Worm (Caenorhabditis elegans) whole organism, young adult: ENCODE results near the gene lrch-1.

Experiments used
- B0336.3 ChIP-seq: fragments of 200-800 bp; sonication (Bioruptor generic); IDR thresholded peaks from 2 replicates; pipeline ENCODE4 v1.3.6; 2022; ENCODE audit warnings: missing genetic modification characterization, missing compliant biosample characterization
- C17E4.6 ChIP-seq: fragments of 200-800 bp; sonication (Bioruptor generic); IDR thresholded peaks from 2 replicates; pipeline ENCODE4 v1.3.6; 2022; ENCODE audit warnings: missing genetic modification reagents, missing genetic modification characterization, missing compliant biosample characterization
- F22D6.2 ChIP-seq: sonication (generic microtip); optimal IDR thresholded peaks from 2 replicates; lab custom pipeline; 2016; ENCODE audit warnings: mild to moderate bottlenecking, missing genetic modification characterization, missing compliant biosample characterization
- F33H1.4 ChIP-seq: fragments of 200-800 bp; sonication (Bioruptor generic); IDR thresholded peaks from 2 replicates; pipeline ENCODE4 v1.3.6; 2022; ENCODE audit warnings: missing genetic modification reagents, missing genetic modification characterization, missing compliant biosample characterization
- K12H6.12 ChIP-seq: fragments of 200-800 bp; sonication (Bioruptor generic); optimal IDR thresholded peaks from 2 replicates; lab custom pipeline; 2018; ENCODE audit warnings: mild to moderate bottlenecking, missing genetic modification characterization, missing compliant biosample characterization
- Y53F4B.3 ChIP-seq: fragments of 200-800 bp; sonication (Bioruptor generic); IDR thresholded peaks from 2 replicates; pipeline ENCODE4 v1.3.6; 2022; ENCODE audit warnings: missing genetic modification reagents, missing genetic modification characterization, missing compliant biosample characterization
- Y53G8AR.9 ChIP-seq: fragments of 200-800 bp; sonication (Bioruptor generic); conservative IDR thresholded peaks from 2 replicates; pipeline ENCODE4 v1.3.6; 2022; ENCODE audit warnings: missing genetic modification reagents, missing genetic modification characterization, missing compliant biosample characterization
- Y56A3A.18 ChIP-seq: fragments of 200-800 bp; sonication (Bioruptor generic); IDR thresholded peaks from 2 replicates; pipeline ENCODE4 v1.3.6; 2022; ENCODE audit warnings: missing genetic modification reagents, missing genetic modification characterization, missing compliant biosample characterization
- ZK185.1 ChIP-seq: sonication (generic microtip); optimal IDR thresholded peaks from 2 replicates; lab custom pipeline; 2016; ENCODE audit warnings: mild to moderate bottlenecking, missing genetic modification characterization, missing compliant biosample characterization; ENCODE audit not compliant: poor library complexity, severe bottlenecking
- aptf-2 ChIP-seq: fragments of 200-800 bp; sonication (Bioruptor generic); conservative IDR thresholded peaks from 2 replicates; pipeline ENCODE4 v1.3.6; 2022; ENCODE audit warnings: missing genetic modification reagents, missing genetic modification characterization, missing compliant biosample characterization
- athp-1 ChIP-seq: sonication (generic microtip); optimal IDR thresholded peaks from 2 replicates; lab custom pipeline; 2017; ENCODE audit warnings: mild to moderate bottlenecking, missing genetic modification characterization, missing compliant biosample characterization
- attf-3 ChIP-seq: fragments of 200-800 bp; sonication (Bioruptor generic); conservative IDR thresholded peaks from 2 replicates; pipeline ENCODE4 v1.3.6; 2022; ENCODE audit warnings: missing genetic modification reagents, missing genetic modification characterization, missing compliant biosample characterization
- attf-6 ChIP-seq: fragments of 200-800 bp; sonication (Bioruptor generic); IDR thresholded peaks from 2 replicates; pipeline ENCODE4 v1.3.6; 2022; ENCODE audit warnings: missing genetic modification reagents, missing genetic modification characterization, missing compliant biosample characterization
- ccch-3 ChIP-seq: fragments of 200-800 bp; sonication (Bioruptor generic); optimal IDR thresholded peaks from 2 replicates; lab custom pipeline; 2018; ENCODE audit warnings: mild to moderate bottlenecking, missing genetic modification characterization, missing compliant biosample characterization
- cebp-1 ChIP-seq, 2 experiments: fragments of 200-800 bp in 1 of 2; sonication (Bioruptor generic) in 1 of 2; sonication (generic microtip) in 1 of 2; IDR thresholded peaks in 1 of 2; optimal IDR thresholded peaks in 1 of 2; 2 replicates each; pipeline versions ENCODE4 v1.3.6 to Lab custom; 2017 to 2022; ENCODE audit warnings: missing compliant biosample characterization in 2 of 2, missing genetic modification characterization in 2 of 2, mild to moderate bottlenecking in 1 of 2, missing genetic modification reagents in 1 of 2, moderate library complexity in 1 of 2
- ceh-40 ChIP-seq: fragments of 200-800 bp; sonication (Bioruptor generic); IDR thresholded peaks from 2 replicates; pipeline ENCODE4 v1.3.6; 2022; ENCODE audit warnings: missing genetic modification characterization, missing compliant biosample characterization
- ceh-58 ChIP-seq: fragments of 200-800 bp; sonication (Bioruptor generic); IDR thresholded peaks from 2 replicates; pipeline ENCODE4 v1.3.6; 2022; ENCODE audit warnings: missing genetic modification characterization, missing compliant biosample characterization
- ceh-79 ChIP-seq: sonication (generic microtip); optimal IDR thresholded peaks from 2 replicates; lab custom pipeline; 2017; ENCODE audit warnings: mild to moderate bottlenecking, missing genetic modification characterization, missing compliant biosample characterization
- ceh-91 ChIP-seq: fragments of 200-800 bp; sonication (Bioruptor generic); IDR thresholded peaks from 2 replicates; pipeline ENCODE4 v1.3.6; 2022; ENCODE audit warnings: missing genetic modification reagents, missing genetic modification characterization, missing compliant biosample characterization
- die-1 ChIP-seq: sonication (generic microtip); optimal IDR thresholded peaks from 2 replicates; lab custom pipeline; 2016; ENCODE audit warnings: missing genotype, mild to moderate bottlenecking, missing genetic modification characterization, missing compliant biosample characterization
- dox-1 ChIP-seq: fragments of 200-800 bp; sonication (Bioruptor generic); IDR thresholded peaks from 2 replicates; pipeline ENCODE4 v1.3.6; 2022; ENCODE audit warnings: missing genetic modification reagents, missing genetic modification characterization, missing compliant biosample characterization
- egl-44 ChIP-seq: fragments of 200-800 bp; sonication (Bioruptor generic); IDR thresholded peaks from 2 replicates; pipeline ENCODE4 v1.3.6; 2022; ENCODE audit warnings: missing genetic modification reagents, missing genetic modification characterization, missing compliant biosample characterization
- ekl-4 ChIP-seq: fragments of 200-800 bp; sonication (Bioruptor generic); IDR thresholded peaks from 2 replicates; pipeline ENCODE4 v1.3.6; 2022; ENCODE audit warnings: missing genetic modification reagents, missing genetic modification characterization, missing compliant biosample characterization
- hmg-1.2 ChIP-seq: fragments of 200-800 bp; sonication (Bioruptor generic); IDR thresholded peaks from 2 replicates; pipeline ENCODE4 v1.3.6; 2022; ENCODE audit warnings: missing genetic modification reagents, missing genetic modification characterization, missing compliant biosample characterization
- hmg-20 ChIP-seq: fragments of 200-800 bp; sonication (Bioruptor generic); IDR thresholded peaks from 2 replicates; pipeline ENCODE4 v1.3.6; 2022; ENCODE audit warnings: missing genetic modification reagents, missing genetic modification characterization, missing compliant biosample characterization
- hrde-1 ChIP-seq: sonication (generic microtip); optimal IDR thresholded peaks from 2 replicates; lab custom pipeline; 2016; ENCODE audit warnings: missing genetic modification characterization, mild to moderate bottlenecking, missing compliant biosample characterization, moderate library complexity, missing genotype, missing genetic modification reagents, borderline replicate concordance
- lin-35 ChIP-seq, 3 experiments: fragments of 150-350 bp in 2 of 3; sonication (generic microtip) in 1 of 3; optimal IDR thresholded peaks; 2 replicates each; lab custom pipeline; 2014 to 2018; ENCODE audit warnings: missing biosample characterization in 3 of 3, missing genetic modification characterization in 3 of 3, missing genetic modification reagents in 3 of 3
- madf-3 ChIP-seq: fragments of 200-800 bp; sonication (Bioruptor generic); IDR thresholded peaks from 2 replicates; pipeline ENCODE4 v1.3.6; 2022; ENCODE audit warnings: missing genetic modification reagents, missing genetic modification characterization, missing compliant biosample characterization
- madf-6 ChIP-seq: fragments of 200-800 bp; sonication (Bioruptor generic); IDR thresholded peaks from 2 replicates; pipeline ENCODE4 v1.3.6; 2022; ENCODE audit warnings: missing genetic modification reagents, missing genetic modification characterization, missing compliant biosample characterization
- madf-8 ChIP-seq: fragments of 200-800 bp; sonication (Bioruptor generic); conservative IDR thresholded peaks from 2 replicates; pipeline ENCODE4 v1.3.6; 2022; ENCODE audit warnings: missing genetic modification reagents, missing genetic modification characterization, missing compliant biosample characterization
- mel-28 ChIP-seq: sonication (generic microtip); optimal IDR thresholded peaks from 2 replicates; lab custom pipeline; 2016; ENCODE audit warnings: borderline replicate concordance, mild to moderate bottlenecking, missing genetic modification characterization, missing compliant biosample characterization
- nfya-2 ChIP-seq: fragments of 200-800 bp; sonication (Bioruptor generic); IDR thresholded peaks from 2 replicates; pipeline ENCODE4 v1.3.6; 2022; ENCODE audit warnings: missing genetic modification reagents, missing genetic modification characterization, missing compliant biosample characterization
- nhr-27 ChIP-seq: fragments of 200-800 bp; sonication (Bioruptor generic); optimal IDR thresholded peaks from 2 replicates; lab custom pipeline; 2018; ENCODE audit warnings: mild to moderate bottlenecking, missing genetic modification characterization, moderate library complexity, missing compliant biosample characterization
- rpc-1 ChIP-seq, 2 experiments: fragments of 150-350 bp in 1 of 2; sonication (generic microtip) in 1 of 2; optimal IDR thresholded peaks; 2 replicates each; lab custom pipeline; 2014 to 2018; ENCODE audit warnings: missing biosample characterization in 1 of 2, missing genetic modification characterization in 1 of 2, missing genetic modification reagents in 1 of 2, missing genotype in 1 of 2
- sdz-38 ChIP-seq: sonication (generic microtip); optimal IDR thresholded peaks from 2 replicates; lab custom pipeline; 2016; ENCODE audit warnings: missing genotype, missing genetic modification characterization, missing compliant biosample characterization
- snpc-3.4 ChIP-seq: sonication (generic microtip); optimal IDR thresholded peaks from 2 replicates; lab custom pipeline; 2017; ENCODE audit warnings: missing genetic modification characterization, mild to moderate bottlenecking, missing compliant biosample characterization, antibody characterized with exemption, moderate library complexity, missing genotype, missing genetic modification reagents
- somi-1 ChIP-seq: fragments of 200-800 bp; sonication (Bioruptor generic); optimal IDR thresholded peaks from 2 replicates; lab custom pipeline; 2018; ENCODE audit warnings: mild to moderate bottlenecking, missing genetic modification characterization, missing compliant biosample characterization
- tlf-1 ChIP-seq: fragments of 200-800 bp; sonication (Bioruptor generic); optimal IDR thresholded peaks from 2 replicates; lab custom pipeline; 2018; ENCODE audit warnings: mild to moderate bottlenecking, missing genetic modification characterization, missing compliant biosample characterization
- unc-130 ChIP-seq: sonication (generic microtip); optimal IDR thresholded peaks from 2 replicates; lab custom pipeline; 2016; ENCODE audit warnings: missing genetic modification reagents, missing genetic modification characterization, missing compliant biosample characterization
- unc-62 ChIP-seq: fragments of 150-350 bp; optimal IDR thresholded peaks from 2 replicates; lab custom pipeline; 2014; ENCODE audit warnings: missing biosample characterization, missing genetic modification reagents, missing genetic modification characterization
- zim-3 ChIP-seq: sonication (generic microtip); optimal IDR thresholded peaks from 2 replicates; lab custom pipeline; 2017; ENCODE audit warnings: mild to moderate bottlenecking, missing genetic modification characterization, moderate library complexity, missing compliant biosample characterization
- ztf-22 ChIP-seq: fragments of 200-800 bp; sonication (Bioruptor generic); optimal IDR thresholded peaks from 2 replicates; lab custom pipeline; 2018; ENCODE audit warnings: mild to moderate bottlenecking, missing genetic modification characterization, moderate library complexity, missing compliant biosample characterization
- ztf-25 ChIP-seq: fragments of 200-800 bp; sonication (Bioruptor generic); IDR thresholded peaks from 2 replicates; pipeline ENCODE4 v1.3.6; 2022; ENCODE audit warnings: missing genetic modification reagents, missing genetic modification characterization, missing compliant biosample characterization
- ztf-28 ChIP-seq: fragments of 200-800 bp; sonication (Bioruptor generic); IDR thresholded peaks from 2 replicates; pipeline ENCODE4 v1.3.6; 2022; ENCODE audit warnings: missing genetic modification reagents, missing genetic modification characterization, missing compliant biosample characterization
- ztf-3 ChIP-seq: fragments of 200-800 bp; sonication (Bioruptor generic); optimal IDR thresholded peaks from 2 replicates; lab custom pipeline; 2018; ENCODE audit warnings: mild to moderate bottlenecking, missing genetic modification characterization, missing compliant biosample characterization

Gene lrch-1

ce11 chrX:6253899-6254670 is 37.6 kb upstream of the lrch-1 start:
- TF ChIP-seq ekl-4 (GFP tag; lab: Robert Waterston, UW) = peak; percentile 69
- no peak for TF ChIP-seq F33H1.4 (GFP tag; lab: Robert Waterston, UW)
- TF ChIP-seq sdz-38 (tag; lab: Kevin White, UChicago) = no peak
- no peak for TF ChIP-seq snpc-3.4
- 0 out of 2 replicates have a peak, but pooled peaks have one; percentile 54 for TF ChIP-seq madf-3 (GFP tag; lab: Robert Waterston, UW)
- TF ChIP-seq B0336.3 = peak; percentile 88
- no peak for TF ChIP-seq ceh-58
- peak; percentile 10 for TF ChIP-seq K12H6.12 (tag; lab: Kevin White, UChicago)
- TF ChIP-seq madf-6 = peak; percentile 42; the same call in 1 of the 2 replicates
- peak; percentile 22 for TF ChIP-seq ccch-3 (GFP tag; lab: Kevin White, UChicago)
- no peak for TF ChIP-seq athp-1 (tag; lab: Kevin White, UChicago)
- TF ChIP-seq mel-28 = peak; percentile 67
- TF ChIP-seq ztf-28 (GFP tag; lab: Robert Waterston, UW) = no peak
- TF ChIP-seq hmg-20 = no peak
- TF ChIP-seq nfya-2 (GFP tag; lab: Robert Waterston, UW) = 0 out of 2 replicates have a peak, but pooled peaks have one; percentile 31
- TF ChIP-seq egl-44 (GFP tag; lab: Robert Waterston, UW) = peak; percentile 62; the same call in 1 of the 2 replicates
- TF ChIP-seq aptf-2 (GFP tag; lab: Robert Waterston, UW) = no peak
- TF ChIP-seq nhr-27 (tag; lab: Kevin White, UChicago) = no peak
- peak; percentile 19 for TF ChIP-seq hmg-1.2 (GFP tag; lab: Robert Waterston, UW)
- peak in 1 of 3 experiments; percentile 32 for TF ChIP-seq lin-35 (GFP tag; optimal IDR thresholded peaks at IDR 0.05; lab: Kevin White, UChicago)
- peak; percentile 10 for TF ChIP-seq zim-3 (tag; lab: Kevin White, UChicago)
- TF ChIP-seq die-1 (tag; lab: Kevin White, UChicago) = no peak
- TF ChIP-seq ztf-3 = peak; percentile 55
- peak; percentile 50; the same call in 1 of the 2 replicates for TF ChIP-seq attf-6 (GFP tag; lab: Robert Waterston, UW)
- no peak for TF ChIP-seq rpc-1 (optimal IDR thresholded peaks at IDR 0.05; lab: Kevin White, UChicago)
- TF ChIP-seq rpc-1 (tag; optimal IDR thresholded peaks at IDR 0.05; lab: Kevin White, UChicago) = no peak
- peak; percentile 1 for TF ChIP-seq unc-62
- peak; percentile 1 for TF ChIP-seq ztf-22 (GFP tag; lab: Kevin White, UChicago)
- no peak for TF ChIP-seq C17E4.6 (GFP tag; lab: Robert Waterston, UW)
- TF ChIP-seq ceh-91 (GFP tag; lab: Robert Waterston, UW) = no peak
- TF ChIP-seq tlf-1 = peak; percentile 8
- TF ChIP-seq F22D6.2 = peak; percentile 42
- 0 out of 2 replicates have a peak, but pooled peaks have one; percentile 51 for TF ChIP-seq ztf-25 (GFP tag; lab: Robert Waterston, UW)
- TF ChIP-seq Y53G8AR.9 (GFP tag; lab: Robert Waterston, UW) = peak; percentile 85
- peak; percentile 69; the same call in 1 of the 2 replicates for TF ChIP-seq Y56A3A.18 (GFP tag; lab: Robert Waterston, UW)
- TF ChIP-seq unc-130 = no peak
- TF ChIP-seq hrde-1 (tag; lab: Kevin White, UChicago) = no peak
- TF ChIP-seq somi-1 (GFP tag; lab: Kevin White, UChicago) = peak; percentile 38
- TF ChIP-seq ceh-79 = peak; percentile 18
- TF ChIP-seq Y53F4B.3 (GFP tag; lab: Robert Waterston, UW) = no peak
- TF ChIP-seq ceh-40 (GFP tag; lab: Robert Waterston, UW) = peak; percentile 53; the same call in 1 of the 2 replicates
- TF ChIP-seq cebp-1 (GFP tag; IDR thresholded peaks at IDR 0.05; lab: Robert Waterston, UW) = peak; percentile 34; the same call in 1 of the 2 replicates
- peak; percentile 69 for TF ChIP-seq cebp-1 (tag; optimal IDR thresholded peaks at IDR 0.05; lab: Kevin White, UChicago)
- TF ChIP-seq madf-8 (GFP tag; lab: Robert Waterston, UW) = no peak
- no peak; the same call in 1 of the 2 replicates for TF ChIP-seq attf-3
- TF ChIP-seq dox-1 = peak; percentile 11; the same call in 1 of the 2 replicates
- peak; percentile 40 for TF ChIP-seq ZK185.1 (tag; lab: Kevin White, UChicago)
